Fruit fly (Drosophila melanogaster) S2 (cell line): Measurements from ENCODE around the gene Osi23.

Source experiments
- CG8478 ChIP-seq: fragments of >200 bp; optimal IDR thresholded peaks from 2 replicates; lab custom pipeline; 2018
- CTCF ChIP-seq, 2 experiments: fragments of >200 bp; optimal IDR thresholded peaks; 2 replicates each; lab custom pipeline; 2018

The Osi23 gene

DNA sequence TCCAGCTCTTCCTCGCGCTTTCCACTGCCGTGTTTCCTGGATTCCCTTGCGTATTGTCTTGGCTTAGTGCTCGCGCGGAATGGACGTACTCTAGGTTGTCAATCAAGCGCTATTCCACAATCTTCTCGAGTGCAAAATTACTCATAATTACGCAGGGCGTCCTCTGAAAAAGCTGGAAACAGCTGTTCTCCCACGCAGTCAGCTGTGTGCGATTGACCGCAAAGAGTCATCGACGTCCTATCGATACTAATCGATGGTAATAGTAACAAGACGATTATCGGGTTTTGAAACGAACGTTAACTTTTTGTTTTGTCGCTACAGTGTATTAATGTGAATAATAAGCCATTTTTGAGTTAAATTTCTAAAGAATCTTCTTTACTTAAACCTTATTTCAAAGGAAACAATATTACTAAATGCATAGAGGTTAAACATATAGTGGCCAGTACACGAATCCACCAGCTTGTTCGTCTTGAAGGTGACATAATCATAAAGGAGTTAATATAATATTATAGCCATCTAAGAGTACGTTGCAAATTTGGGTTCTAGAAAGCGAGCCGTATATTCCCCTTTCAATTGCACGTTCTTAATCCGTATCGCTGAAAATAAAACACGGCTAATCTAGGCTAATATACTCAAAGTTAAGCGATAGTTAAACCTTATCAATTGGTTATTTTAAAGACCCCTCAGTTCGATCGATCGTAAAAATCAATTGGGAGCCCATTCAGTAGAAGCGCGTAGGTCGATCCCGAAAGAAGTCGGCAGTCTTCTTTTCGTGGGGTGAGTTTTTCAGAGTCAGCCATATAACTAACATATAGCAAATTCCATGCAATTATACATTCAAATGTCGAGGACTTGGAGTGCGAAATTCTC lies 14.5 kb upstream of the Osi23 start, which contains the start of the genes CG2224 and CDase:
CG2224 (minus strand) TSS at position 235 of the 870 bp plus-strand sequence.
CDase (plus strand) TSS at position 456 of the 870 bp plus-strand sequence.
- TF ChIP-seq CTCF (optimal IDR thresholded peaks at IDR 0.05; lab: Kevin White, UChicago) = peak; percentile 7 to 14
- no peak for TF ChIP-seq CG8478 (lab: Kevin White, UChicago)

DNA sequence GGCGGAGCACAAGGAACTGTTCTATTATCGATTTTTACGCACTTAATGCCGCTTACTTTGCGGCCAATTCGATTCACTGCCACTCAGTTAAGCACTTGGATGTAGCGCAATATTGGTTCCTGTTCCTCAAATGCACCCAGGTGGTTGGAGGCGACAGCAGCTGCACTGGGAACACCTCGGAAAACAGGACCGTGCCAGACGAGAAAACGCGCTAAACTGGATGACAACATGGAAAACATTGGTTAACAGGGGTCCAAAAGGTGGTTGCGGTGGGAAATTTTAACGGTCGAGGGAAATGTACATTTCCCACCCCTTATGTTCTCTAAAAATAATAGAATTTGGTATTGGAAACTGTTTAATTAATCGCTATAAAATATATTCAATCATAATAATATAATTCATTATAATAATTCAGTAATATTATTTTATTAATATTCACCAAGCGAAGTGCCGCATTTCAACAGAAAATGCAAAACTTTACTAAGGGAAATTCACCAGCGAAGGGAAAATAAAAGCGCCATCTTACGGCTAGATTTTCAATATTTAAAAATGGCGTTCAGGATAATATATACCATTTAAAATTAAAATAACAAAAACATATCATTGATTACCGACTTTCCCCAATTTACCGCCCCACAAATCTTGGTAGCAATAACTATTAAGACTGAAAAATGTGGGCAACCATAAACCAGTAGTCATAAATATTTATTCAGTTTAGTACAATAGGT lies 11.1 kb upstream of the Osi23 start, which contains the start of gene aralar1:
aralar1 (minus strand) TSS at position 51 of the 728 bp plus-strand sequence.
- TF ChIP-seq CTCF (optimal IDR thresholded peaks at IDR 0.05; lab: Kevin White, UChicago) = peak in 1 of 2 experiments; percentile 64
- TF ChIP-seq CG8478 (lab: Kevin White, UChicago) = no peak

DNA sequence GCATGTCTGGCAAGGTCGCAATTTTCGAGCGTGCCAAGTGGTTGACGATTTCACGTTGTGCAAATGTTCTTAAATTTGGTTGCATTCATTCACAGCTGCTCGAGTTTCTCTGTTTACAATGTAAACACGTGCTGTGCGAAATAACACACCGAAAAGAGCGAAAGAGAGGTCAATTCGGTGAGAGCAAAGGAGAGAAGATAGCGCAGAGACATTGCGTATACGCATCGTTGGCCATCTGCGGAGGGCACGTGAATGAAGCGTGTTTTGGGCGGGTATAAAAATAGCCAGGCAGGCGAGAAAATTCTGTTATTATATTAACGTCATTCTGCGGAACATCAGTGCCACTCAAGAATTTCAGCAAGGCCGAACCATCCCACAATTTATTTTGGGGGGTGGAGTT lies 9.6 kb upstream of the Osi23 start:
- no peak for TF ChIP-seq CTCF (optimal IDR thresholded peaks at IDR 0.05; lab: Kevin White, UChicago)
- TF ChIP-seq CG8478 (lab: Kevin White, UChicago) = no peak

DNA sequence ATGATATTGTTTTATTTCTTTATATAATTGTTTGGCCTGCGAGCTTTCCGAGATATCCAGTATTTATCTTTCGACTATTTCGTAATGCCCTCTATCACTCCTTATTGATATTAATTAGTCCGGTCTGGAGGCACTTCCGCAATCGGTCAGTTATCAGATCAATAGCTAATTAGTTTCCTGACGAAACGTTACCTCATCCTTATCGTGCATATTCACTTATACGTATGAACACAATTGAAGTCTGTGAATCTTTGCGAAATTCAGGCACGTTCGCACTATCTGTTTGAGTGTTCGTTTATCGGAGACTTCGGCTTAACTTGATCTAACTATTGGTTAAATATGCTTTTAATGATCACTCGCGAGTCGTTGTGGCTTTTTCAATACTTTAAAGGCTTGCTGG lies 8.4 kb upstream of the Osi23 start:
- TF ChIP-seq CG8478 (lab: Kevin White, UChicago) (no peak), CTCF (optimal IDR thresholded peaks at IDR 0.05; lab: Kevin White, UChicago) (no peak)

DNA sequence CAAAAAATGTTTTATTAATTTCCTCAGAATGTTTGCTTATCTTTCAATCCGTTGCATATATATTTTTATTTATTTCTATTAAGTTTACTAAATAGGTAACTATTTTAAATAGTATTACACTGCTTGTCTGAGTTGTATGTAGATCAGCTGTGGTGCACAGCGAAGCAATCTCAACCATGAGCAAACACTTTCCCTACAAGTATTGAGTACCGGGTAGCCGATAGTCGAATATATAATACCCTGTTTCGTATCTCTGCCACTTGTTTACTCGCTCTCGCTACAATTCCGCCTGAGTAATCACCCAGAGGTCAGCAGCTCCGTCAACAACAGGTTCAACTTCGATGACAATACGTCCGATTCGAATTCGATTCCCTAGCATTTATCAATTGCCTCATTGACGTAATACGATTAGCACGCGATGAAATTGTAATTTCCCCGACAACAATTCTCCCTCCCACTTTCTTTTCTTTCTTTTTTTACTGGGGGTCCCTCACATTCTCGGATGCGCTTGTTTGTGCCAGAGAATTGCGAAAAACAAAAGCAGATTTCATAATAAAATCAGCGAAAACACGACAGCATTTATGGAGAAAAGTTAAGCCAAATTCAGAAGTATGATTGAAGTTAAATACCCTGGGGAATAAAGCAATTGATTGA lies 6.0 kb upstream of the Osi23 start:
- TF ChIP-seq CTCF (optimal IDR thresholded peaks at IDR 0.05; lab: Kevin White, UChicago) (no peak), CG8478 (lab: Kevin White, UChicago) (no peak)

DNA sequence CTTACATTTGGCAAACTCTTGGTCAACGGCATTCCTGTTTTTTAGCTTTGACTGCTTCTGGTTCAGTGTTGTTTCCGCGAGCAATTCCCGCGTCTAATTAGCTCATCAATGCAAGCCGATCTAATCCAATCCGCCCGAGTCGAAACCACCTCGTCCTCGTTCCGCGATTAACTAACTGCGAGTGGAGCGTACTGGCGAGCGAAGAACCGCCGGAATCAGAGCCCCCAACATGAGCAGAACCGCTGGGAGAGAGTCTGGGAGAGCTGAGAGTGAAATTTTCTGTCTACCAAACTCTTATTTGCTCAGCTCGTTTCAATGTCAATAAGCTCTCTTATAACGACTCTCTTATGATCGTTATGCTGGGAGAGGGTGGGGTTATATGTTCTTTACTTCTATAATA lies 5.4 kb upstream of the Osi23 start:
- TF ChIP-seq CG8478 (lab: Kevin White, UChicago) = no peak
- no peak for TF ChIP-seq CTCF (optimal IDR thresholded peaks at IDR 0.05; lab: Kevin White, UChicago)

DNA sequence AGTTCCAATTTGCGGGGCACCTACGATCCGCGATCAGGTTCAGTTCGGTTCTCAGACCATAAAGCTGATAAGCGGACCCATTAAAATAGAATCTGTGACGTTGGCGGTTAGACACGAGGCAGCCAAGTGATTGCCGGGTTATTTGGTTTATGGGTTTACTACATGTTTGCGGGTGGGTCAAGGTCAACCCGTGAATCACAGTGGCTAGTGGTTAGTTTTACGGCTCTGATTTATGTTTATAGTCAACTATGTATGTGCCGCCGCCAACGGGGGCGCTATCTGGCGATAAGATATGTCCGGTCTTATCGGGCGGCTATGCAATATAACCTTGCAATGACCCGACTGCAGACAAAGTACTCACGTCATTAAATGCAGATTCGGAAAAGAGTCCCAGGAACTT lies 4.6 kb upstream of the Osi23 start:
- TF ChIP-seq CG8478 (lab: Kevin White, UChicago) (no peak), CTCF (optimal IDR thresholded peaks at IDR 0.05; lab: Kevin White, UChicago) (no peak)

DNA sequence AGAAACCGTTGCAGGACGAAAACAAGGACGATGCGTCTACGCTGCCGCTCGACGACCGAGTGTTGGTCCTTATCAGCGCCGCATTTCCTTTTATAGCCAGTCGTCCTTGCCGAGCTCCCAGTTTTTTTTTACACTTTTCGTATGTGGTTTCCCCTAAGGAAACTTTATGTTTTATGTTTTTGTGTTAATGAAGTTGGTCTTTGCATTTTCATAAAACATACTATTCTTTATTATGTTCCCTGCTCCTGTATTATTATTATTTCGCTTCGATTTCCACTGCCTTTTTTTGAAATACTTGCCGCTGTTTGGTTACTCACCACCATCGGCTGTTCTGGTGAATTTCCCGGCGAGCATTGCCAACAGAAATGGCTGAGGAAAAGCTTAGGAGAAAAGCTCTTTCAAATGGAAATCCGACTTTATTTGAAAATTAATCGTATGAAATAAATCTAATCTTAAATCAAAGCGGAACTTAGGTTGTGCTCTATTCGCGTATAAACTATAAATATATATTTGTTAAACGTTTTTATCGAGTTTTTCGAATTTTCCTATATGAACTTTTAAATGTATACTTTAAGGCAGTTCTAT lies 1.2 kb downstream of the Osi23 start, which contains the start of gene CG15537:
CG15537 (minus strand) TSS at position 51 of the 585 bp plus-strand sequence.
- TF ChIP-seq CTCF (optimal IDR thresholded peaks at IDR 0.05; lab: Kevin White, UChicago) (no peak), CG8478 (lab: Kevin White, UChicago) (no peak)

DNA sequence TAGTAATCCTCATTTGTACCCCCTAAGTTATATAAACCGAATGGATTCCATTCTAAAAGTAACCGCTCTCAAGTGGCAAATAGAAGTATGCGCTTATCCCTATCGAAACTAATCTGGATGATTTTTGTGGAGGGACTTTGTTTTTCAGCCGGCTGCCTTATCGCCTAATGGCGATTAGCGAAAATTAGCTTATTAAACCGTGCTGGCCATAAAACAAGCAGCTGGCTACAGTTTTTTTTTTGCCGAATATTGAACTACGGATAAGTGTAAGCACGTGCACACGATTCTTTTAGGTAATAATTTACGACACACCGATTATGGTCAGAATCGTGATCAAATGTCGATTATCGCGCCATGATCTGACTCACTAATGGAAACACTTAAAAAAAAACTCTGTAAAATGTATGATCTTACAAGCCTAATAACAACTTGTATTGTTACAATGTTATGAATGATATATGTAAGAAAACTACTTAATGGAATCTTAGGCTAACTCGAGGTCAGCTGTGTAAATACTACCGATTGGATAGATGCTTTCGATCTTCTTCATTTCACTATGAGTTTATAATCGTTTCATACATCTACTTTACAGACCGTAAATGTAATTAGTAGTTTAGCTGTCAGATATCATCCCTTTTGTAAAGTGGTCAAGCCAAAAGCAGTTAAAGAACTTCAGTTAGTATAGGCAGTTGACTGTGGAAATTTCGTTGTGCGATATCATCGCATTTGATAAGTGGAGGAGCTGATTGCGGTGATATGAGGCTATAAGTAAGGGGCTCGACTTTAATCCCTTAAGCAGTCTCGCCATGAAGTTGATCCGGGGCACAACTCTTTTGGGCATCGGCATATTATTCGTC lies 13.4 kb downstream of the Osi23 start, which contains the start of gene CG15534:
CG15534 (plus strand) TSS at position 807 of the 857 bp plus-strand sequence.
- no peak for TF ChIP-seq CTCF (optimal IDR thresholded peaks at IDR 0.05; lab: Kevin White, UChicago)
- no peak for TF ChIP-seq CG8478 (lab: Kevin White, UChicago)

DNA sequence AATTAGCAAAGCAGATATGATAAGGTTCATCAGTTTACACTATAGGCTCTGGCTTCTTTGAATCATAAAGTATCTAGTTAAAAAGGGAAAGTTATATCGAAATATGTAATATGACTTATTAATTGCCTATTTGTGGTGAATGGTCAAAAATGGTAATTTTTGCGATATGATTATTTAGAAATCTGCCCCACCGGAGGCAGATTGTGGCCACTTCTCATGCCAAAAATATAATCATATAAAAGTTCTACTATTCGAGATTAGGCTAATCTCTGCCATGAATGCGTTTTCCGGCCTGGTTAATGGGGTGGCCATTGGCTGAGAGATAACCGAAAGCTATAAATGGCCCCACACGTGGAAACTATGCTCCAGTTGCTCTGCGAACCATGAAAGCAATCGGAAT lies 16.4 kb downstream of the Osi23 start, which contains the start of gene CG15533:
CG15533 (plus strand) TSS at position 362 of the 400 bp plus-strand sequence.
- TF ChIP-seq CTCF (optimal IDR thresholded peaks at IDR 0.05; lab: Kevin White, UChicago) (no peak), CG8478 (lab: Kevin White, UChicago) (no peak)

DNA sequence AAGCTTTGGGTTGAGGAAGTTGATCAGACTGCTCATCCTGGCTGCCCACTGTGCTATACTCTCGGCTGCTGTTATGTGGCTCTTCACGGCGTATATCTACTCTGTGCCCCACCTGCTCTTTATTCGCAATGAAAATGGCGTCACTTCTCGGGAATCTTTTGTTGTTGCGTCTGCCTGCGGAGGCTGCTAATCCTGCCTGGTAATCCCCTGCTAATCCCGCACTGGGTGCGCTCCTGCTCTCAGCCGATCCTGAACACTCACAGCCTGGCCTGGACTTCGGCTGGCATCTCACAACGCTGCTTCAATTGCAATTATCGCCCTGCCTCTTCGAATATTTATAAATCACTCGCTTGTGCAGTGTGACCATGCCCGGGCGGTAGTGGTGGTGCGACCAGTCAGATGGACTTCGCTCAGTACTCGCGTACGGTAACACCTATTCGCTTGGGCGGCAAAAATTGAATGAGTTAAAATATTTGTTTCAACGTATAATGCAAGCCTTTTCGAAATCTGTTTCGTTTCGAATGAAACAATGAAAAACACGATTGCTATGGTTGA lies 17.0 kb downstream of the Osi23 start, which contains the start of gene CG2218:
CG2218 (minus strand) TSS at position 472 of the 555 bp plus-strand sequence.
- no peak for TF ChIP-seq CG8478 (lab: Kevin White, UChicago)
- peak; percentile 1 to 44 for TF ChIP-seq CTCF (optimal IDR thresholded peaks at IDR 0.05; lab: Kevin White, UChicago)

DNA sequence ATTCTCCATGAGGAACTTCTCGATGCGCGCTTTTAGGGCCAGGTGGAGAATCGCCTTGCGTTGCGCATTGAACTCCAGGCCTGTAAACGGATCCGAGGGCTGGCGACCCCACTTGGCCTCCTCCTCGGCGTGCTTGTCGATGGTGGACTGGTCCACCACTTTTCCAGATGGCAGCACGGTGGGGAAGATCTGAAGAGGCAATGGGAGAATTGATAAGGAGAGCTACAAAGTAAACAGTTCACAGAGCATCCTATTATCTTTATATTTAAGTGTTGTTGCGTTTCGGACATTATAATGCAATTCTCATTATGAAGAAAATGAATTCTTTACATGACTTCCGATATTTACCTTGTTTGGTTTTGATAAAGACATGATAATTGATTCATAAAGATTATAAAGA lies 18.2 kb downstream of the Osi23 start:
- TF ChIP-seq CTCF (optimal IDR thresholded peaks at IDR 0.05; lab: Kevin White, UChicago) = no peak
- no peak for TF ChIP-seq CG8478 (lab: Kevin White, UChicago)

DNA sequence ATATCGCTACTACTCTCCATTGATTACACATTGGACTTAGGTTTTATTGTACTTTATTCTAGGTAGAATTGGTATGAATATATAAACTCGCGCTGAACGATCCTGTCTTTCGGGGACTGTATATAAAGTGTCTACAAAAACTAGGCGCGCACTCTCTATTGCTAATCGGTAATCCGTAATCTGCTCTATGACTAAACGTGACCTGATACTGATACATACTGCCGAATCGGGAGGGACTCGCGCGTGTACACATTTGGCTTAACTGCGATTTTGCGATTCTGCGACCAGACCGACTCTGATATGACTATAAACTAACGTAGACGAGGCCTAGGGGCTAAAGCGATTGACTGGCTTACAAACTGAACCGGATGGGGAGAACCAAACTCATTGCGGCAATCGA lies 19.2 kb downstream of the Osi23 start:
- TF ChIP-seq CTCF (optimal IDR thresholded peaks at IDR 0.05; lab: Kevin White, UChicago) (no peak), CG8478 (lab: Kevin White, UChicago) (no peak)
